Fruit fly (Drosophila melanogaster): ENCODE data around the gene Prosalpha2.

Gene Prosalpha2

dm6 chr3R:12425510-12426309, 5.4 kb upstream of the Prosalpha2 start, which contains the start of gene Pp1-87B (continued):
- TF ChIP-seq CG7928 (GFP tag; optimal IDR thresholded peaks at IDR 0.05) (no peak), Ets65A (GFP tag) (peak; percentile 89), tup (GFP tag; optimal IDR thresholded peaks at IDR 0.05) (no peak), Rfx (GFP tag; IDR thresholded peaks at IDR 0.05) (no peak), yki (optimal IDR thresholded peaks at IDR 0.05) (no peak), CG8388 (GFP tag; optimal IDR thresholded peaks at IDR 0.05) (no peak), corto (GFP tag; optimal IDR thresholded peaks at IDR 0.05) (no peak), CG4404 (GFP tag; IDR thresholded peaks at IDR 0.05) (no peak), CG3065 (GFP tag; optimal IDR thresholded peaks at IDR 0.05) (no peak), unc-4 (GFP tag; IDR thresholded peaks at IDR 0.05; ENCODE audit: partially characterized antibody) (no peak), zen2 (GFP tag; IDR thresholded peaks at IDR 0.05; ENCODE audit: partially characterized antibody) (no peak), tap (tag; optimal IDR thresholded peaks at IDR 0.05) (no peak), CG10431 (GFP tag; optimal IDR thresholded peaks at IDR 0.05) (no peak), Abd-B (GFP tag; optimal IDR thresholded peaks at IDR 0.05) (peak; percentile 30), Oaz (GFP tag; IDR thresholded peaks at IDR 0.05) (no peak), CG31441 (GFP tag; IDR thresholded peaks at IDR 0.05) (peak; percentile 25; the same call in 1 of the 2 replicates), mld (GFP tag; IDR thresholded peaks at IDR 0.05; ENCODE audit: partially characterized antibody) (no peak), CG12236 (GFP tag; optimal IDR thresholded peaks at IDR 0.05) (no peak), wor (GFP tag; IDR thresholded peaks at IDR 0.05) (no peak), eve (GFP tag; optimal IDR thresholded peaks at IDR 0.05) (no peak), dati (GFP tag; IDR thresholded peaks at IDR 0.05) (no peak), H15 (GFP tag; IDR thresholded peaks at IDR 0.05) (no peak), gsb (GFP tag; IDR thresholded peaks at IDR 0.05) (no peak), Tbp (GFP tag; optimal IDR thresholded peaks at IDR 0.05) (peak; percentile 21), CG13775 (GFP tag; optimal IDR thresholded peaks at IDR 0.05) (peak; percentile 34), ac (GFP tag; optimal IDR thresholded peaks at IDR 0.05) (no peak), gcm2 (GFP tag; optimal IDR thresholded peaks at IDR 0.05) (no peak), tll (GFP tag; optimal IDR thresholded peaks at IDR 0.05) (peak; percentile 40 to 98), CG7271 (tag; optimal IDR thresholded peaks at IDR 0.05) (no peak), Sox102F (GFP tag; optimal IDR thresholded peaks at IDR 0.05) (no peak), kni (GFP tag; optimal IDR thresholded peaks at IDR 0.05) (peak; percentile 70), BtbVII (GFP tag; optimal IDR thresholded peaks at IDR 0.05) (no peak), Hr78 (GFP tag; optimal IDR thresholded peaks at IDR 0.05) (no peak), Mrtf (GFP tag; IDR thresholded peaks at IDR 0.05) (no peak), fu2 (GFP tag; optimal IDR thresholded peaks at IDR 0.05) (no peak), zen (tag; optimal IDR thresholded peaks at IDR 0.05) (peak; percentile 38), CG18599 (GFP tag; optimal IDR thresholded peaks at IDR 0.05) (no peak), CG9817 (tag; optimal IDR thresholded peaks at IDR 0.05) (no peak), CG17359 (tag; optimal IDR thresholded peaks at IDR 0.05) (no peak), NfI (GFP tag; optimal IDR thresholded peaks at IDR 0.05) (no peak), usp (GFP tag; optimal IDR thresholded peaks at IDR 0.05) (no peak), CG17568 (GFP tag; optimal IDR thresholded peaks at IDR 0.05) (no peak), nerfin-1 (tag; optimal IDR thresholded peaks at IDR 0.05) (no peak), CG14710 (tag; optimal IDR thresholded peaks at IDR 0.05) (peak; percentile 76), MTF-1 (GFP tag; optimal IDR thresholded peaks at IDR 0.05; ENCODE audit: borderline replicate concordance) (no peak), Lim3 (GFP tag; IDR thresholded peaks at IDR 0.05) (no peak), CG4617 (GFP tag; optimal IDR thresholded peaks at IDR 0.05; ENCODE audit: borderline replicate concordance) (no peak), mam (GFP tag; optimal IDR thresholded peaks at IDR 0.05) (no peak), gfzf (GFP tag; optimal IDR thresholded peaks at IDR 0.05) (peak; percentile 17)

All from whole organism, embryonic.